Fruit fly (Drosophila melanogaster): ENCODE results near the gene Mybbp1A.

DNA sequence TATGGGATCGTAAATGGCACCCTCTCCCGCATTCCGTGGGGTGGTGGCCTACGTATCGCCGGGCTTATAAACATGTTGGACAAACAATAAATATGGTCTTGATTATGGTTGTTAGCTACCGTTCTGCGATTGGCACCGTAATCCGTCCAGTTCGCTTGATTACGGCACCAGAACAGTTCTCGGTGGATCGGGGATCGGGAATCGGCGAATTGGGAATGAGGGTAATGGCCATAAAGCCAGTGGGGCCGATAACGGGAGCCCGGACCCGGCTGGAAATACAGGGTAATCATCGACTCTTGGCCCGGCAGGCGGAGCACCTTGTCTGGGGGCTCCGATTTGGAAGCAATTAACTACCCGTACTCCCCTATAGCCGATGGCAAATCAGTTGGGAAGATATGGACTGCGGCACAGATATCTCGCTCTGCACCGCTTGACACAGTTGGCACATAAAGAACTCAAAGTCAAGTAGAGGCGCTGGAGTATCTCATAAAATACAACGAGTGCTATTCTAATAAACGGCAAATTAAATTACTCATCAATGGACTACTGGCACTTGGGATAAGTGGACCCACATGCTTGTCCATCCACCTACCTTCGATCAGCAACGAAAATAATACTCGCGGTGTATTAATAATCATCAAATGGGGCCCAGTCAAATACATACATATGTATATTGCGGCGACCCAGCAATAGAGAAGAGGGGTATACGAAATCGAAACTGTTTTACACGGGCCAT lies 31.1 kb upstream of the Mybbp1A start:
- no peak for TF ChIP-seq psq (optimal IDR thresholded peaks at IDR 0.05)
- no peak for TF ChIP-seq h (optimal IDR thresholded peaks at IDR 0.05)
- TF ChIP-seq Sin3A (optimal IDR thresholded peaks at IDR 0.05): no peak
- TF ChIP-seq ttk (optimal IDR thresholded peaks at IDR 0.05): no peak
- no peak for TF ChIP-seq Myc (optimal IDR thresholded peaks at IDR 0.05)
- TF ChIP-seq insv (optimal IDR thresholded peaks at IDR 0.05): no peak
